Fruit fly (Drosophila melanogaster): ENCODE data around the gene iPLA2-VIA.
A peak's percentile ranks its signal among the peaks of the same experiment; 100 is the strongest.

iPLA2-VIA gene

dm6 chr3L:9854583-9855519 is 9.3 kb downstream of the iPLA2-VIA start, which contains the start of gene RasGAP1 (continued):
- TF ChIP-seq CG4424 (GFP tag; optimal IDR thresholded peaks at IDR 0.05), result no peak
- 0 out of 3 replicates have a peak, but pooled peaks have one; percentile 44 for TF ChIP-seq Doc3 (GFP tag; IDR thresholded peaks at IDR 0.05; ENCODE audit: partially characterized antibody)
- no peak for TF ChIP-seq Usf (GFP tag; optimal IDR thresholded peaks at IDR 0.05)
- no peak for TF ChIP-seq CG4328 (GFP tag; optimal IDR thresholded peaks at IDR 0.05)
- no peak for TF ChIP-seq p53 (GFP tag; optimal IDR thresholded peaks at IDR 0.05)
- no peak for TF ChIP-seq CG1602 (GFP tag; optimal IDR thresholded peaks at IDR 0.05)
- TF ChIP-seq Dll (GFP tag; IDR thresholded peaks at IDR 0.05; ENCODE audit: partially characterized antibody), result peak; percentile 57; the same call in 3 of the 4 replicates
- peak; percentile 66 for TF ChIP-seq pzg (GFP tag; optimal IDR thresholded peaks at IDR 0.05)
- TF ChIP-seq CG11723 (GFP tag; optimal IDR thresholded peaks at IDR 0.05), result no peak
- no peak for TF ChIP-seq kah (GFP tag; optimal IDR thresholded peaks at IDR 0.05)
- peak; percentile 4 for TF ChIP-seq HLH54F (GFP tag; optimal IDR thresholded peaks at IDR 0.05)
- TF ChIP-seq CG17385 (GFP tag; optimal IDR thresholded peaks at IDR 0.05), result peak; percentile 83
- TF ChIP-seq CG4730 (GFP tag; IDR thresholded peaks at IDR 0.05), result no peak
- no peak for TF ChIP-seq CG8359 (GFP tag; optimal IDR thresholded peaks at IDR 0.05; ENCODE audit: borderline replicate concordance)
- TF ChIP-seq CG13894 (tag; optimal IDR thresholded peaks at IDR 0.05), result peak; percentile 11
- TF ChIP-seq lilli (GFP tag; optimal IDR thresholded peaks at IDR 0.05), result no peak
- no peak for TF ChIP-seq da (GFP tag; optimal IDR thresholded peaks at IDR 0.05)
- no peak for TF ChIP-seq sc (optimal IDR thresholded peaks at IDR 0.05)
- no peak for TF ChIP-seq sc (GFP tag; optimal IDR thresholded peaks at IDR 0.05)
- TF ChIP-seq CG13624 (GFP tag; optimal IDR thresholded peaks at IDR 0.05), result peak; percentile 47
- TF ChIP-seq pum (GFP tag; optimal IDR thresholded peaks at IDR 0.05), result no peak
- no peak for TF ChIP-seq CG14014 (GFP tag; IDR thresholded peaks at IDR 0.05)
- TF ChIP-seq CG17361 (GFP tag; IDR thresholded peaks at IDR 0.05), result no peak
- peak; percentile 36 for TF ChIP-seq CG12659 (GFP tag; optimal IDR thresholded peaks at IDR 0.05)
- TF ChIP-seq Sry-δ (GFP tag; optimal IDR thresholded peaks at IDR 0.05), result peak; percentile 36
- TF ChIP-seq Abd-B (GFP tag; optimal IDR thresholded peaks at IDR 0.05), result peak; percentile 15
- TF ChIP-seq CG1233 (GFP tag; optimal IDR thresholded peaks at IDR 0.05), result no peak
- no peak for TF ChIP-seq Nf-YB (GFP tag; optimal IDR thresholded peaks at IDR 0.05)
- no peak for TF ChIP-seq Xbp1 (GFP tag; optimal IDR thresholded peaks at IDR 0.05)
- TF ChIP-seq odd (GFP tag; optimal IDR thresholded peaks at IDR 0.05), result no peak
- 0 out of 3 replicates have a peak, but pooled peaks have one; percentile 33 for TF ChIP-seq CG2199 (GFP tag; IDR thresholded peaks at IDR 0.05)
- TF ChIP-seq tap (tag; optimal IDR thresholded peaks at IDR 0.05), result peak; percentile 27
- TF ChIP-seq Pdp1 (GFP tag; optimal IDR thresholded peaks at IDR 0.05), result peak in 1 of 2 experiments; percentile 10
- no peak for TF ChIP-seq ftz-f1 (GFP tag; optimal IDR thresholded peaks at IDR 0.05)
- no peak for TF ChIP-seq Hr78 (GFP tag; optimal IDR thresholded peaks at IDR 0.05)
- TF ChIP-seq CG7372 (GFP tag; IDR thresholded peaks at IDR 0.05), result no peak
- TF ChIP-seq Asciz (GFP tag; optimal IDR thresholded peaks at IDR 0.05), result no peak
- TF ChIP-seq gcm (GFP tag; optimal IDR thresholded peaks at IDR 0.05), result no peak
- peak; percentile 33 for TF ChIP-seq gro (GFP tag; optimal IDR thresholded peaks at IDR 0.05)
- no peak for TF ChIP-seq vnd (GFP tag; IDR thresholded peaks at IDR 0.05; ENCODE audit: partially characterized antibody)
- peak; percentile 55; the same call in 2 of the 3 replicates for TF ChIP-seq Opbp (GFP tag; IDR thresholded peaks at IDR 0.05; ENCODE audit: partially characterized antibody)
- peak; percentile 50 for TF ChIP-seq CHES-1-like (GFP tag; optimal IDR thresholded peaks at IDR 0.05)
- no peak for TF ChIP-seq yki (optimal IDR thresholded peaks at IDR 0.05)
- no peak for TF ChIP-seq bcd (GFP tag; optimal IDR thresholded peaks at IDR 0.05)
- no peak for TF ChIP-seq CG14667 (GFP tag; IDR thresholded peaks at IDR 0.05)
- TF ChIP-seq CG18011 (GFP tag; optimal IDR thresholded peaks at IDR 0.05), result peak; percentile 98
- TF ChIP-seq ken (GFP tag; IDR thresholded peaks at IDR 0.05), result peak; percentile 35; the same call in 2 of the 3 replicates
- TF ChIP-seq sug (tag; optimal IDR thresholded peaks at IDR 0.05), result peak; percentile 22

Data from whole organism, embryonic.